Fruit fly (Drosophila melanogaster) whole organism, embryonic: Measurements from ENCODE around the gene Pdh.
A peak's percentile ranks its signal among the peaks of the same experiment; 100 is the strongest.

Experiments used
- Antp ChIP-seq: fragments of 200-800 bp; sonication (Bioruptor generic); optimal IDR thresholded peaks from 3 replicates; lab custom pipeline; 2016; ENCODE audit warnings: missing biosample characterization, missing genetic modification characterization
- Atf6 ChIP-seq: fragments of 200-800 bp; sonication (Bioruptor generic); IDR thresholded peaks from 2 replicates; pipeline ENCODE4 v1.3.6; 2022; ENCODE audit warnings: missing biosample characterization, missing genetic modification characterization
- BEAF-32 ChIP-seq: fragments of 200-800 bp; sonication (Bioruptor generic); optimal IDR thresholded peaks from 3 replicates; lab custom pipeline; 2017; ENCODE audit warnings: missing biosample characterization, missing genetic modification characterization, mild to moderate bottlenecking, moderate library complexity, missing genetic modification reagents
- CG10267 ChIP-seq: fragments of 200-800 bp; sonication (Bioruptor generic); optimal IDR thresholded peaks from 2 replicates; lab custom pipeline; 2018; ENCODE audit warnings: missing biosample characterization, mild to moderate bottlenecking, missing genetic modification characterization, moderate library complexity
- CG10462 ChIP-seq: fragments of 200-800 bp; sonication (Bioruptor generic); optimal IDR thresholded peaks from 2 replicates; lab custom pipeline; 2016; ENCODE audit warnings: missing biosample characterization, missing genetic modification characterization
- CG12744 ChIP-seq: fragments of 200-800 bp; sonication (Bioruptor generic); optimal IDR thresholded peaks from 2 replicates; lab custom pipeline; 2016; ENCODE audit warnings: missing biosample characterization, missing genetic modification characterization
- CG1603 ChIP-seq: fragments of 200-800 bp; sonication (Bioruptor generic); optimal IDR thresholded peaks from 2 replicates; lab custom pipeline; 2019; ENCODE audit warnings: missing biosample characterization, mild to moderate bottlenecking, missing genetic modification characterization, moderate library complexity
- CG17361 ChIP-seq: fragments of 200-800 bp; sonication (Bioruptor generic); IDR thresholded peaks from 3 replicates; pipeline ENCODE4 v1.3.6; 2022; ENCODE audit warnings: missing biosample characterization, missing genetic modification characterization
- CG3065 ChIP-seq: fragments of 200-800 bp; sonication (Bioruptor generic); optimal IDR thresholded peaks from 2 replicates; lab custom pipeline; 2016; ENCODE audit warnings: missing biosample characterization, missing genetic modification characterization
- CG42726 ChIP-seq: fragments of 200-800 bp; sonication (Bioruptor generic); IDR thresholded peaks from 2 replicates; pipeline ENCODE4 v1.3.6; 2022; ENCODE audit warnings: missing biosample characterization, missing genetic modification characterization; ENCODE audit not compliant: partially characterized antibody
- CG4707 ChIP-seq: fragments of 200-800 bp; sonication (Bioruptor generic); optimal IDR thresholded peaks from 2 replicates; lab custom pipeline; 2018; ENCODE audit warnings: missing biosample characterization, mild to moderate bottlenecking, missing genetic modification characterization, moderate library complexity
- CG5953 ChIP-seq: fragments of 200-800 bp; sonication (Bioruptor generic); IDR thresholded peaks from 2 replicates; pipeline ENCODE4 v1.3.6; 2022; ENCODE audit warnings: missing biosample characterization, missing genetic modification characterization
- CG6791 ChIP-seq: fragments of 200-800 bp; sonication (Bioruptor generic); IDR thresholded peaks from 3 replicates; pipeline ENCODE4 v1.3.6; 2022; ENCODE audit warnings: missing biosample characterization, missing genetic modification characterization; ENCODE audit not compliant: partially characterized antibody
- CG7928 ChIP-seq: fragments of 200-800 bp; sonication (Bioruptor generic); optimal IDR thresholded peaks from 2 replicates; lab custom pipeline; 2017; ENCODE audit warnings: missing biosample characterization, mild to moderate bottlenecking, missing genetic modification characterization
- CG8388 ChIP-seq: fragments of 200-800 bp; sonication (Bioruptor generic); optimal IDR thresholded peaks from 2 replicates; lab custom pipeline; 2019; ENCODE audit warnings: missing biosample characterization, mild to moderate bottlenecking, missing genetic modification characterization, moderate library complexity
- CG9215 ChIP-seq: fragments of 200-800 bp; sonication (Bioruptor generic); IDR thresholded peaks from 2 replicates; pipeline ENCODE4 v1.3.6; 2022; ENCODE audit warnings: missing biosample characterization, missing genetic modification characterization
- CG9609 ChIP-seq: fragments of 200-800 bp; sonication (Bioruptor generic); optimal IDR thresholded peaks from 3 replicates; lab custom pipeline; 2016; ENCODE audit warnings: missing biosample characterization, missing genetic modification characterization
- Dp ChIP-seq: fragments of 200-800 bp; sonication (Bioruptor generic); optimal IDR thresholded peaks from 2 replicates; lab custom pipeline; 2018; ENCODE audit warnings: missing biosample characterization, mild to moderate bottlenecking, missing genetic modification characterization, moderate library complexity
- H2.0 ChIP-seq: fragments of 200-800 bp; sonication (Bioruptor generic); IDR thresholded peaks from 2 replicates; pipeline ENCODE4 v1.3.6; 2022; ENCODE audit warnings: missing biosample characterization, missing genetic modification characterization
- Hmr ChIP-seq: fragments of 200-800 bp; sonication (Bioruptor generic); optimal IDR thresholded peaks from 3 replicates; lab custom pipeline; 2017; ENCODE audit warnings: mild to moderate bottlenecking, missing biosample characterization, missing genetic modification reagents, missing genetic modification characterization
- Meics ChIP-seq: fragments of 200-800 bp; sonication (Bioruptor generic); optimal IDR thresholded peaks from 2 replicates; lab custom pipeline; 2017; ENCODE audit warnings: missing biosample characterization, mild to moderate bottlenecking, missing genetic modification characterization
- Mrtf ChIP-seq: fragments of 200-800 bp; sonication (Bioruptor generic); IDR thresholded peaks from 3 replicates; pipeline ENCODE4 v1.3.6; 2022; ENCODE audit warnings: missing biosample characterization, missing genetic modification characterization
- NK7.1 ChIP-seq: fragments of 200-800 bp; sonication (Bioruptor generic); optimal IDR thresholded peaks from 3 replicates; lab custom pipeline; 2016; ENCODE audit warnings: missing biosample characterization, missing genetic modification characterization
- Pdp1 ChIP-seq, 2 experiments: fragments of 200-800 bp; sonication (Bioruptor generic); optimal IDR thresholded peaks; 3 replicates each; lab custom pipeline; 2016; ENCODE audit warnings: missing biosample characterization in 2 of 2, missing genetic modification characterization in 2 of 2, mild to moderate bottlenecking in 1 of 2, moderate library complexity in 1 of 2
- Rfx ChIP-seq: fragments of 200-800 bp; sonication (Bioruptor generic); IDR thresholded peaks from 2 replicates; pipeline ENCODE4 v1.3.6; 2022; ENCODE audit warnings: missing biosample characterization, missing genetic modification characterization
- Scr ChIP-seq: fragments of 200-800 bp; sonication (Bioruptor generic); IDR thresholded peaks from 2 replicates; pipeline ENCODE4 v1.3.6; 2022; ENCODE audit warnings: missing biosample characterization, missing genetic modification characterization; ENCODE audit not compliant: partially characterized antibody
- amos ChIP-seq: fragments of 200-800 bp; sonication (Bioruptor generic); IDR thresholded peaks from 2 replicates; pipeline ENCODE4 v1.3.6; 2022; ENCODE audit warnings: missing biosample characterization, missing genetic modification characterization; ENCODE audit not compliant: partially characterized antibody
- ash1 ChIP-seq: fragments of 200-800 bp; sonication (Bioruptor generic); optimal IDR thresholded peaks from 2 replicates; lab custom pipeline; 2018; ENCODE audit warnings: missing biosample characterization, mild to moderate bottlenecking, missing genetic modification characterization
- cad ChIP-seq: fragments of >200 bp; optimal IDR thresholded peaks from 2 replicates; lab custom pipeline; 2017; ENCODE audit warnings: missing biosample characterization, missing genetic modification characterization
- chinmo ChIP-seq: fragments of 200-800 bp; sonication (Bioruptor generic); IDR thresholded peaks from 4 replicates; pipeline ENCODE4 v1.3.6; 2022; ENCODE audit warnings: missing biosample characterization, missing genetic modification characterization; ENCODE audit not compliant: partially characterized antibody
- cwo ChIP-seq: fragments of 200-800 bp; sonication (Bioruptor generic); optimal IDR thresholded peaks from 3 replicates; lab custom pipeline; 2017; ENCODE audit warnings: missing biosample characterization, missing genetic modification characterization, mild to moderate bottlenecking, moderate library complexity, missing genetic modification reagents
- disco-r ChIP-seq: fragments of 200-800 bp; sonication (Bioruptor generic); optimal IDR thresholded peaks from 2 replicates; lab custom pipeline; 2016; ENCODE audit warnings: missing biosample characterization, missing genetic modification characterization
- emc ChIP-seq: fragments of 200-800 bp; sonication (Bioruptor generic); optimal IDR thresholded peaks from 2 replicates; lab custom pipeline; 2016; ENCODE audit warnings: missing biosample characterization, missing genetic modification characterization
- exex ChIP-seq: fragments of 200-800 bp; sonication (Bioruptor generic); optimal IDR thresholded peaks from 4 replicates; lab custom pipeline; 2018; ENCODE audit warnings: missing biosample characterization, mild to moderate bottlenecking, missing genetic modification characterization, moderate library complexity
- ftz-f1 ChIP-seq: fragments of 200-800 bp; sonication (Bioruptor generic); optimal IDR thresholded peaks from 2 replicates; lab custom pipeline; 2016; ENCODE audit warnings: missing biosample characterization, missing genetic modification characterization
- grn ChIP-seq: fragments of 200-800 bp; sonication (Bioruptor generic); optimal IDR thresholded peaks from 3 replicates; lab custom pipeline; 2017; ENCODE audit warnings: missing biosample characterization, missing genetic modification characterization
- insv ChIP-seq, 2 experiments: fragments of 200-800 bp; sonication (Bioruptor generic); optimal IDR thresholded peaks; 3 replicates each; lab custom pipeline; 2016 to 2018; ENCODE audit warnings: missing biosample characterization in 2 of 2, missing genetic modification characterization in 2 of 2
- lilli ChIP-seq: fragments of 200-800 bp; sonication (Bioruptor generic); optimal IDR thresholded peaks from 3 replicates; lab custom pipeline; 2016; ENCODE audit warnings: missing biosample characterization, missing genetic modification characterization
- nerfin-2 ChIP-seq: fragments of 200-800 bp; sonication (Bioruptor generic); IDR thresholded peaks from 2 replicates; pipeline ENCODE4 v1.3.6; 2022; ENCODE audit warnings: missing biosample characterization, missing genetic modification characterization; ENCODE audit not compliant: partially characterized antibody
- p53 ChIP-seq: fragments of 200-800 bp; sonication (Bioruptor generic); optimal IDR thresholded peaks from 2 replicates; lab custom pipeline; 2016; ENCODE audit warnings: missing biosample characterization, missing genetic modification characterization
- pros ChIP-seq: fragments of 200-800 bp; sonication (Bioruptor generic); optimal IDR thresholded peaks from 3 replicates; lab custom pipeline; 2019; ENCODE audit warnings: missing biosample characterization, mild to moderate bottlenecking, missing genetic modification characterization, moderate library complexity
- salm ChIP-seq: fragments of 200-800 bp; sonication (Bioruptor generic); optimal IDR thresholded peaks from 2 replicates; lab custom pipeline; 2018; ENCODE audit warnings: missing biosample characterization, mild to moderate bottlenecking, missing genetic modification characterization
- schlank ChIP-seq: fragments of 200-800 bp; sonication (Bioruptor generic); optimal IDR thresholded peaks from 2 replicates; lab custom pipeline; 2018; ENCODE audit warnings: missing biosample characterization, mild to moderate bottlenecking, missing genetic modification characterization
- shn ChIP-seq: fragments of 200-800 bp; sonication (Bioruptor generic); optimal IDR thresholded peaks from 3 replicates; lab custom pipeline; 2016; ENCODE audit warnings: missing biosample characterization, missing genetic modification characterization
- ttk ChIP-seq: fragments of 200-800 bp; sonication (Bioruptor generic); IDR thresholded peaks from 2 replicates; pipeline ENCODE4 v2.1.2; 2022; ENCODE audit warnings: missing biosample characterization, missing genetic modification characterization
- tx ChIP-seq: fragments of 200-800 bp; sonication (Bioruptor generic); optimal IDR thresholded peaks from 2 replicates; lab custom pipeline; 2016; ENCODE audit warnings: missing biosample characterization, missing genetic modification characterization
- wek ChIP-seq: fragments of 200-800 bp; sonication (Bioruptor generic); optimal IDR thresholded peaks from 3 replicates; lab custom pipeline; 2018; ENCODE audit warnings: missing biosample characterization, mild to moderate bottlenecking, missing genetic modification characterization, moderate library complexity
- zfh1 ChIP-seq: fragments of 200-800 bp; sonication (Bioruptor generic); IDR thresholded peaks from 3 replicates; pipeline ENCODE4 v1.3.6; 2022; ENCODE audit warnings: missing biosample characterization, missing genetic modification characterization

Gene Pdh

dm6 chr3L:16383056-16383455 is 29.0 kb upstream of the Pdh start:
- TF ChIP-seq CG4707 (no peak), Pdp1 (GFP tag; optimal IDR thresholded peaks at IDR 0.05; lab: Kevin White, UChicago) (peak in 1 of 2 experiments; percentile 87), zfh1 (GFP tag; lab: Robert Waterston, UW) (no peak), emc (GFP tag; lab: Kevin White, UChicago) (no peak), exex (tag; lab: Kevin White, UChicago) (peak; percentile 79), grn (GFP tag; lab: Kevin White, UChicago) (peak; percentile 20), lilli (no peak), Atf6 (GFP tag; lab: Robert Waterston, UW) (no peak), chinmo (GFP tag; lab: Robert Waterston, UW) (0 out of 4 replicates have a peak, but pooled peaks have one; percentile 30), CG10462 (GFP tag; lab: Kevin White, UChicago) (no peak), shn (no peak)

- TF ChIP-seq cwo (GFP tag; lab: Kevin White, UChicago) (peak; percentile 85), nerfin-2 (GFP tag; lab: Robert Waterston, UW) (no peak), Dp (peak; percentile 48), wek (GFP tag; lab: Kevin White, UChicago) (peak; percentile 89), CG3065 (GFP tag; lab: Kevin White, UChicago) (peak; percentile 1), salm (tag; lab: Kevin White, UChicago) (no peak), Antp (GFP tag; lab: Kevin White, UChicago) (no peak), amos (peak; percentile 44; the same call in 1 of the 2 replicates), Hmr (peak; percentile 34), CG9215 (GFP tag; lab: Robert Waterston, UW) (no peak), ftz-f1 (GFP tag; lab: Kevin White, UChicago) (peak; percentile 42), schlank (no peak), CG9609 (GFP tag; lab: Kevin White, UChicago) (no peak), ash1 (no peak), ttk (GFP tag; lab: Robert Waterston, UW) (0 out of 2 replicates have a peak, but pooled peaks have one; percentile 49), CG7928 (no peak), insv (GFP tag; optimal IDR thresholded peaks at IDR 0.05; lab: Kevin White, UChicago) (peak in 1 of 2 experiments; percentile 64), BEAF-32 (GFP tag; lab: Kevin White, UChicago) (peak; percentile 29), CG12744 (GFP tag; lab: Kevin White, UChicago) (no peak), CG17361 (GFP tag; lab: Robert Waterston, UW) (no peak; the same call in 2 of the 3 replicates), Scr (GFP tag; lab: Robert Waterston, UW) (peak; percentile 32), CG8388 (GFP tag; lab: Kevin White, UChicago) (no peak), disco-r (GFP tag; lab: Kevin White, UChicago) (no peak), pros (GFP tag; lab: Kevin White, UChicago) (peak; percentile 21), CG10267 (tag; lab: Kevin White, UChicago) (no peak), p53 (GFP tag; lab: Kevin White, UChicago) (no peak), NK7.1 (GFP tag; lab: Kevin White, UChicago) (no peak), CG5953 (GFP tag; lab: Robert Waterston, UW) (no peak), tx (GFP tag; lab: Kevin White, UChicago) (no peak), exex (tag; lab: Kevin White, UChicago) (peak; percentile 88), Meics (GFP tag; lab: Kevin White, UChicago) (no peak), cad (no peak), CG6791 (no peak), H2.0 (GFP tag; lab: Robert Waterston, UW) (no peak), Rfx (GFP tag; lab: Robert Waterston, UW) (no peak), CG42726 (peak; percentile 68; the same call in 1 of the 2 replicates), Mrtf (GFP tag; lab: Robert Waterston, UW) (no peak), CG1603 (tag; lab: Kevin White, UChicago) (peak; percentile 37)
Observed at dm6 chr3L:16381184-16381797, 27.2 kb upstream of the Pdh start, which contains the start of gene Agpat4. Agpat4 (minus strand) TSS chr3L:16381570.
